Fruit fly (Drosophila melanogaster): ENCODE measurements around the gene wts.

DNA sequence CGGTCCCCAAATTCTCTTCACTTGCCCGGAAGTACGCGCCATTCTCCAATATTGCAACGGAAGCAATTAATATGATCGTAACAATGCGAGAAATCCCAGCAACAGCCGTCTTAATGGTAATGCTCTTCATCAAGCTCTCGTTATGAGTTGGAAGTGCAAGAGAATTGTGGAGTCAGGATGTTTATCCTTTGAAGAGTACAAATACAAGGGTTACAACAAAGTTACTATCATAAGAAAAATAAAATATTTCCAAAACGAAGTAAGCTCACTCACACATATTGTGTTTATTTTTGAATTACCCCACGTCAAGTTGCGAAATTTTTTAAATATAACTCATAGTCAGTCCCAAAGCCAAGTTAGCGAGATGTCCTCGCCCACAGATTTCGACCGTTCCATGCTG, 63.8 kb downstream of the wts start, which contains the start of gene CG15543:
- TF ChIP-seq CG8478 (optimal IDR thresholded peaks at IDR 0.05) (no peak), CTCF (optimal IDR thresholded peaks at IDR 0.05) (no peak)
